Fruit fly (Drosophila melanogaster) whole organism, embryonic: Measurements from ENCODE around the gene DCTN1-p150.

Experiments used
- Aef1 ChIP-seq: fragments of 200-800 bp; sonication (Bioruptor generic); IDR thresholded peaks from 3 replicates; pipeline ENCODE4 v1.3.6; 2022; ENCODE audit warnings: missing biosample characterization, missing genetic modification characterization
- Asciz ChIP-seq: fragments of 200-800 bp; sonication (Bioruptor generic); optimal IDR thresholded peaks from 2 replicates; lab custom pipeline; 2017; ENCODE audit warnings: missing biosample characterization, mild to moderate bottlenecking, missing genetic modification characterization, missing genetic modification reagents
- BEAF-32 ChIP-seq: fragments of 200-800 bp; sonication (Bioruptor generic); optimal IDR thresholded peaks from 3 replicates; lab custom pipeline; 2017; ENCODE audit warnings: missing biosample characterization, missing genetic modification characterization, mild to moderate bottlenecking, moderate library complexity, missing genetic modification reagents
- Blimp-1 ChIP-seq: fragments of 200-800 bp; sonication (Bioruptor generic); optimal IDR thresholded peaks from 3 replicates; lab custom pipeline; 2018; ENCODE audit warnings: missing biosample characterization, missing genetic modification characterization, mild to moderate bottlenecking, moderate library complexity, missing genetic modification reagents
- CG10147 ChIP-seq: fragments of 200-800 bp; sonication (Bioruptor generic); optimal IDR thresholded peaks from 2 replicates; lab custom pipeline; 2019; ENCODE audit warnings: missing biosample characterization, mild to moderate bottlenecking, missing genetic modification characterization, moderate library complexity
- CG11247 ChIP-seq: fragments of 200-800 bp; sonication (Bioruptor generic); IDR thresholded peaks from 2 replicates; pipeline ENCODE4 v1.3.6; 2022; ENCODE audit warnings: missing biosample characterization, missing genetic modification characterization
- CG11723 ChIP-seq: fragments of 200-800 bp; sonication (Bioruptor generic); optimal IDR thresholded peaks from 2 replicates; lab custom pipeline; 2017; ENCODE audit warnings: missing biosample characterization, mild to moderate bottlenecking, missing genetic modification characterization
- CG12659 ChIP-seq: fragments of 200-800 bp; sonication (Bioruptor generic); optimal IDR thresholded peaks from 3 replicates; lab custom pipeline; 2017; ENCODE audit warnings: mild to moderate bottlenecking, missing biosample characterization, missing genetic modification reagents, missing genetic modification characterization
- CG13424 ChIP-seq: fragments of 200-800 bp; sonication (Bioruptor generic); optimal IDR thresholded peaks from 2 replicates; lab custom pipeline; 2019; ENCODE audit warnings: missing biosample characterization, mild to moderate bottlenecking, missing genetic modification characterization, moderate library complexity
- CG13775 ChIP-seq: fragments of 200-800 bp; sonication (Bioruptor generic); optimal IDR thresholded peaks from 3 replicates; lab custom pipeline; 2017; ENCODE audit warnings: missing biosample characterization, mild to moderate bottlenecking, missing genetic modification characterization
- CG1602 ChIP-seq: fragments of 200-800 bp; sonication (Bioruptor generic); optimal IDR thresholded peaks from 3 replicates; lab custom pipeline; 2016; ENCODE audit warnings: missing biosample characterization, missing genetic modification characterization
- CG17361 ChIP-seq: fragments of 200-800 bp; sonication (Bioruptor generic); IDR thresholded peaks from 3 replicates; pipeline ENCODE4 v1.3.6; 2022; ENCODE audit warnings: missing biosample characterization, missing genetic modification characterization
- CG18262 ChIP-seq: fragments of 200-800 bp; optimal IDR thresholded peaks from 3 replicates; lab custom pipeline; 2019; ENCODE audit warnings: missing biosample characterization, mild to moderate bottlenecking, missing genetic modification characterization, moderate library complexity
- CG2120 ChIP-seq: fragments of 200-800 bp; sonication (Bioruptor generic); optimal IDR thresholded peaks from 3 replicates; lab custom pipeline; 2016; ENCODE audit warnings: missing biosample characterization, missing genetic modification characterization
- CG30020 ChIP-seq: fragments of 200-800 bp; optimal IDR thresholded peaks from 2 replicates; lab custom pipeline; 2019; ENCODE audit warnings: missing biosample characterization, mild to moderate bottlenecking, missing genetic modification characterization, moderate library complexity
- CG30403 ChIP-seq: fragments of 200-800 bp; sonication (Bioruptor generic); optimal IDR thresholded peaks from 3 replicates; lab custom pipeline; 2016; ENCODE audit warnings: missing biosample characterization, missing genetic modification characterization
- CG3281 ChIP-seq: fragments of 200-800 bp; sonication (Bioruptor generic); optimal IDR thresholded peaks from 3 replicates; lab custom pipeline; 2017; ENCODE audit warnings: missing biosample characterization, mild to moderate bottlenecking, missing genetic modification characterization
- CG3838 ChIP-seq: fragments of 200-800 bp; sonication (Bioruptor generic); optimal IDR thresholded peaks from 3 replicates; lab custom pipeline; 2016; ENCODE audit warnings: missing biosample characterization, missing genetic modification characterization
- CG5180 ChIP-seq: fragments of 200-800 bp; sonication (Bioruptor generic); optimal IDR thresholded peaks from 3 replicates; lab custom pipeline; 2017; ENCODE audit warnings: missing biosample characterization, missing genetic modification characterization, mild to moderate bottlenecking, moderate library complexity, missing genetic modification reagents
- CG6272 ChIP-seq: fragments of 200-800 bp; sonication (Bioruptor generic); IDR thresholded peaks from 2 replicates; pipeline ENCODE4 v1.3.6; 2022; ENCODE audit warnings: missing biosample characterization, missing genetic modification characterization
- CG8924 ChIP-seq: fragments of 200-800 bp; optimal IDR thresholded peaks from 3 replicates; lab custom pipeline; 2019; ENCODE audit warnings: missing biosample characterization, mild to moderate bottlenecking, missing genetic modification characterization, moderate library complexity
- CG9797 ChIP-seq: fragments of 200-800 bp; sonication (Bioruptor generic); optimal IDR thresholded peaks from 3 replicates; lab custom pipeline; 2018; ENCODE audit warnings: missing biosample characterization, mild to moderate bottlenecking, missing genetic modification characterization
- CHES-1-like ChIP-seq: fragments of 200-800 bp; sonication (Bioruptor generic); optimal IDR thresholded peaks from 2 replicates; lab custom pipeline; 2016; ENCODE audit warnings: missing biosample characterization, missing genetic modification characterization
- Camta ChIP-seq: fragments of 200-800 bp; sonication (Bioruptor generic); optimal IDR thresholded peaks from 2 replicates; lab custom pipeline; 2016; ENCODE audit warnings: missing biosample characterization, missing genetic modification characterization
- Dek ChIP-seq: fragments of 200-800 bp; sonication (Bioruptor generic); optimal IDR thresholded peaks from 3 replicates; lab custom pipeline; 2019; ENCODE audit warnings: missing biosample characterization, mild to moderate bottlenecking, missing genetic modification characterization, moderate library complexity
- Dip3 ChIP-seq: fragments of 200-800 bp; sonication (Bioruptor generic); optimal IDR thresholded peaks from 3 replicates; lab custom pipeline; 2016; ENCODE audit warnings: missing biosample characterization, missing genetic modification characterization
- Sry-δ ChIP-seq: fragments of 200-800 bp; sonication (Bioruptor generic); optimal IDR thresholded peaks from 2 replicates; lab custom pipeline; 2016; ENCODE audit warnings: missing biosample characterization, missing genetic modification characterization
- YL-1 ChIP-seq: fragments of 200-800 bp; sonication (Bioruptor generic); optimal IDR thresholded peaks from 3 replicates; lab custom pipeline; 2017; ENCODE audit warnings: missing biosample characterization, mild to moderate bottlenecking, missing genetic modification characterization
- ac ChIP-seq: fragments of 200-800 bp; sonication (Bioruptor generic); optimal IDR thresholded peaks from 3 replicates; lab custom pipeline; 2017; ENCODE audit warnings: missing biosample characterization, mild to moderate bottlenecking, missing genetic modification characterization
- aop ChIP-seq: fragments of 200-800 bp; sonication (Bioruptor generic); IDR thresholded peaks from 2 replicates; pipeline ENCODE4 v1.3.6; 2022; ENCODE audit warnings: missing biosample characterization, missing genetic modification characterization
- bcd ChIP-seq: fragments of 200-800 bp; sonication (Bioruptor generic); optimal IDR thresholded peaks from 2 replicates; lab custom pipeline; 2017; ENCODE audit warnings: missing biosample characterization, mild to moderate bottlenecking, missing genetic modification characterization
- btn ChIP-seq: fragments of 200-800 bp; sonication (Bioruptor generic); optimal IDR thresholded peaks from 2 replicates; lab custom pipeline; 2016; ENCODE audit warnings: missing biosample characterization, missing genetic modification characterization
- cato ChIP-seq: fragments of 200-800 bp; sonication (Bioruptor generic); optimal IDR thresholded peaks from 2 replicates; lab custom pipeline; 2016; ENCODE audit warnings: missing biosample characterization, missing genetic modification characterization, borderline replicate concordance
- crp ChIP-seq, 2 experiments: fragments of 200-800 bp; sonication (Bioruptor generic); optimal IDR thresholded peaks; 2 replicates in 1 of 2; 3 replicates in 1 of 2; lab custom pipeline; 2017; ENCODE audit warnings: missing biosample characterization in 2 of 2, missing genetic modification characterization in 2 of 2, mild to moderate bottlenecking in 1 of 2, moderate library complexity in 1 of 2
- esg ChIP-seq: fragments of 200-800 bp; sonication (Bioruptor generic); conservative IDR thresholded peaks from 2 replicates; pipeline ENCODE4 v1.3.6; 2022; ENCODE audit warnings: missing biosample characterization, missing genetic modification characterization
- gsb ChIP-seq: fragments of 200-800 bp; sonication (Bioruptor generic); IDR thresholded peaks from 2 replicates; pipeline ENCODE4 v1.3.6; 2022; ENCODE audit warnings: missing biosample characterization, missing genetic modification characterization
- lola ChIP-seq, 3 experiments: fragments of >200 bp in 2 of 3; fragments of 200-800 bp in 1 of 3; sonication (Bioruptor generic) in 1 of 3; optimal IDR thresholded peaks; 2 replicates each; lab custom pipeline; 2017 to 2019; ENCODE audit warnings: missing biosample characterization in 3 of 3, missing genetic modification characterization in 3 of 3, mild to moderate bottlenecking in 1 of 3, moderate library complexity in 1 of 3
- nerfin-2 ChIP-seq: fragments of 200-800 bp; sonication (Bioruptor generic); IDR thresholded peaks from 2 replicates; pipeline ENCODE4 v1.3.6; 2022; ENCODE audit warnings: missing biosample characterization, missing genetic modification characterization; ENCODE audit not compliant: partially characterized antibody
- oc ChIP-seq: fragments of 200-800 bp; sonication (Bioruptor generic); optimal IDR thresholded peaks from 2 replicates; lab custom pipeline; 2018; ENCODE audit warnings: missing biosample characterization, mild to moderate bottlenecking, missing genetic modification characterization, moderate library complexity
- otp ChIP-seq: fragments of 200-800 bp; sonication (Bioruptor generic); IDR thresholded peaks from 3 replicates; pipeline ENCODE4, ENCODE4 v1.3.6; 2022; ENCODE audit warnings: missing biosample characterization, missing genetic modification characterization
- pita ChIP-seq: fragments of 200-800 bp; sonication (Bioruptor generic); optimal IDR thresholded peaks from 2 replicates; lab custom pipeline; 2017; ENCODE audit warnings: missing biosample characterization, mild to moderate bottlenecking, missing genetic modification characterization
- ranshi ChIP-seq: fragments of 200-800 bp; sonication (Bioruptor generic); IDR thresholded peaks from 2 replicates; pipeline ENCODE4 v1.3.6; 2022; ENCODE audit warnings: missing biosample characterization, missing genetic modification characterization
- shn ChIP-seq: fragments of 200-800 bp; sonication (Bioruptor generic); optimal IDR thresholded peaks from 3 replicates; lab custom pipeline; 2016; ENCODE audit warnings: missing biosample characterization, missing genetic modification characterization
- slou ChIP-seq: fragments of 200-800 bp; sonication (Bioruptor generic); optimal IDR thresholded peaks from 3 replicates; lab custom pipeline; 2016; ENCODE audit warnings: missing biosample characterization, missing genetic modification characterization
- sug ChIP-seq: fragments of 200-800 bp; optimal IDR thresholded peaks from 2 replicates; lab custom pipeline; 2019; ENCODE audit warnings: missing biosample characterization, mild to moderate bottlenecking, missing genetic modification characterization, moderate library complexity
- tin ChIP-seq: fragments of 200-800 bp; sonication (Bioruptor generic); optimal IDR thresholded peaks from 3 replicates; lab custom pipeline; 2016; ENCODE audit warnings: missing biosample characterization, missing genetic modification characterization
- vnd ChIP-seq: fragments of 200-800 bp; sonication (Bioruptor generic); IDR thresholded peaks from 3 replicates; pipeline ENCODE4 v1.3.6; 2022; ENCODE audit warnings: missing biosample characterization, missing genetic modification characterization; ENCODE audit not compliant: partially characterized antibody
- wor ChIP-seq: fragments of 200-800 bp; sonication (Bioruptor generic); IDR thresholded peaks from 2 replicates; pipeline ENCODE4 v1.3.6; 2022; ENCODE audit warnings: missing biosample characterization, missing genetic modification characterization

The DCTN1-p150 gene

DNA sequence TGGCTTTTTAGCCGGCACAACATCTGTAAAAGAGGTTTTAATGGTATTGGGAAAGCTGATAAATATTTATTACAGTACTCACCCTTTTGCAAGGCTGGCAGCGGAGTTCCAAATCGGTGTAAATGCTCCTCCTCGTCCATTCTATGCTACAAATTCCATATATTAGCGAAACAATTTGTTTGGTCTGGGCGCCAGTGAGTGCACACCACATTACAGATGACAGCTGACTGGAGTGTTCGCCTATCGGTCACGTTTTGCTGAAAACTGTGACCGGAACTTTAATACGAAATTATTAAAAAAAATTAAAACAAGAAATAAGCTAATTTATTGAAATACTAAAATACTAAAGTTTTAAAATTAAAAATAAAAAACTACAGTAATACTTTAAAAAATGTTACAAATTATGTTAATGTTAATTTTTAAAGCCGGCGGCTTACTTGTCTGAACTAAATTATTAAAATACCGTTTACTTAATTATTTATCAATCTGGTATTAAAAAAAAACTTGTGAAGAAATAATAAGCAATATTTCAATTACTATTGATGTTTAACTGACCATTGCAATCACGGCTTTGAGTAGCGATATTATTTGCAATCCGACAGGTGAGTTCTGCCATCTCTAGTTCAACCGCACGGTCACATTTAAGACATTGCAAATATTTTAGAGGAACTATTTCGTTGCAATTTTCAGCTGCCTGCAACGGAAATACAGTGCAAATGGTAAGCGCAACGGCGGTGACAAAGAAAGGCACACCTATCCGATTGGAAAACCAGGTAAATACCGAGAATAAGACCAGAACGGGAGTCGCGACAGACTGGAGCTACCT lies at the start of gene DCTN1-p150, which contains the start of gene CG8833:
Gene DCTN1-p150 (plus strand): TSS at position 619 of the 826 bp plus-strand sequence.
Gene CG8833 (minus strand): TSS at position 232 of the 826 bp plus-strand sequence.
- TF ChIP-seq ranshi (GFP tag; lab: Robert Waterston, UW) (peak; percentile 57; the same call in 1 of the 2 replicates), CG30020 (tag; lab: Kevin White, UChicago) (peak; percentile 43), Asciz (no peak), Dek (peak; percentile 23), Sry-δ (GFP tag; lab: Kevin White, UChicago) (peak; percentile 81), CG12659 (GFP tag; lab: Kevin White, UChicago) (peak; percentile 62), CG5180 (GFP tag; lab: Kevin White, UChicago) (no peak), CG1602 (GFP tag; lab: Kevin White, UChicago) (peak; percentile 44), CG8924 (peak; percentile 28), Camta (GFP tag; lab: Kevin White, UChicago) (peak; percentile 19), CG9797 (peak; percentile 53), BEAF-32 (GFP tag; lab: Kevin White, UChicago) (peak; percentile 77), CG13775 (peak; percentile 66), oc (no peak), CG2120 (GFP tag; lab: Kevin White, UChicago) (peak; percentile 62), YL-1 (GFP tag; lab: Kevin White, UChicago) (peak; percentile 27), otp (GFP tag; lab: Robert Waterston, UW) (no peak), CG13424 (tag; lab: Kevin White, UChicago) (peak; percentile 43), Blimp-1 (GFP tag; lab: Kevin White, UChicago) (peak; percentile 27), sug (tag; lab: Kevin White, UChicago) (no peak), bcd (GFP tag; lab: Kevin White, UChicago) (peak; percentile 30), Dip3 (GFP tag; lab: Kevin White, UChicago) (no peak), wor (GFP tag; lab: Robert Waterston, UW) (no peak), CHES-1-like (GFP tag; lab: Kevin White, UChicago) (peak; percentile 34), ac (no peak), pita (GFP tag; lab: Kevin White, UChicago) (no peak), esg (GFP tag; lab: Robert Waterston, UW) (peak; percentile 43; the same call in 1 of the 2 replicates), shn (peak; percentile 30), CG3838 (GFP tag; lab: Kevin White, UChicago) (no peak), cato (GFP tag; lab: Kevin White, UChicago) (peak; percentile 14), vnd (GFP tag; lab: Robert Waterston, UW) (peak; percentile 18; the same call in 1 of the 3 replicates), slou (no peak), CG11247 (no peak), lola (GFP tag; optimal IDR thresholded peaks at IDR 0.05; lab: Kevin White, UChicago) (peak in 1 of 3 experiments; percentile 44), CG10147 (no peak), CG17361 (GFP tag; lab: Robert Waterston, UW) (peak; percentile 72), crp (GFP tag; optimal IDR thresholded peaks at IDR 0.05; lab: Kevin White, UChicago) (peak; percentile 33 to 85), CG18262 (tag; lab: Kevin White, UChicago) (peak; percentile 53), btn (GFP tag; lab: Kevin White, UChicago) (no peak), gsb (GFP tag; lab: Robert Waterston, UW) (no peak), aop (GFP tag; lab: Robert Waterston, UW) (no peak), CG3281 (GFP tag; lab: Kevin White, UChicago) (peak; percentile 6), nerfin-2 (no peak), Aef1 (GFP tag; lab: Robert Waterston, UW) (peak; percentile 36; the same call in 1 of the 3 replicates), CG30403 (GFP tag; lab: Kevin White, UChicago) (peak; percentile 59), CG11723 (GFP tag; lab: Kevin White, UChicago) (no peak), tin (GFP tag; lab: Kevin White, UChicago) (peak; percentile 60), CG6272 (peak; percentile 38; the same call in 1 of the 2 replicates)
